Worm (Caenorhabditis elegans) whole organism, early embryonic: ENCODE results near the gene dop-5.

ENCODE experiments used
- B0310.2 ChIP-seq: sonication (generic microtip); optimal IDR thresholded peaks from 2 replicates; lab custom pipeline; 2016; ENCODE audit warnings: mild to moderate bottlenecking, missing genetic modification characterization, missing compliant biosample characterization
- F13C5.2 ChIP-seq: sonication (generic microtip); optimal IDR thresholded peaks from 2 replicates; lab custom pipeline; 2017; ENCODE audit warnings: mild to moderate bottlenecking, missing genetic modification characterization, inconsistent platforms, missing compliant biosample characterization
- aly-1 ChIP-seq: sonication (generic microtip); optimal IDR thresholded peaks from 2 replicates; lab custom pipeline; 2016; ENCODE audit warnings: missing genetic modification characterization, missing compliant biosample characterization
- ama-1 ChIP-seq: fragments of 150-350 bp; optimal IDR thresholded peaks from 2 replicates; lab custom pipeline; 2014
- ceh-13 ChIP-seq: fragments of 200-800 bp; sonication (Bioruptor generic); optimal IDR thresholded peaks from 2 replicates; lab custom pipeline; 2018; ENCODE audit warnings: mild to moderate bottlenecking, missing genetic modification characterization, missing compliant biosample characterization
- ceh-36 ChIP-seq: sonication (generic microtip); optimal IDR thresholded peaks from 2 replicates; lab custom pipeline; 2016; ENCODE audit warnings: missing genetic modification characterization, inconsistent platforms, missing compliant biosample characterization
- ets-7 ChIP-seq: sonication (generic microtip); optimal IDR thresholded peaks from 2 replicates; lab custom pipeline; 2016; ENCODE audit warnings: missing genotype, missing genetic modification characterization, missing compliant biosample characterization
- flt-1 ChIP-seq: fragments of 200-800 bp; sonication (Bioruptor generic); IDR thresholded peaks from 2 replicates; pipeline ENCODE4 v1.3.6; 2022; ENCODE audit warnings: missing genetic modification characterization, missing compliant biosample characterization
- hmbx-1 ChIP-seq: sonication (generic microtip); optimal IDR thresholded peaks from 2 replicates; lab custom pipeline; 2016; ENCODE audit warnings: mild to moderate bottlenecking, missing genetic modification characterization, missing compliant biosample characterization
- hmg-4 ChIP-seq: fragments of 200-800 bp; sonication (Bioruptor generic); optimal IDR thresholded peaks from 2 replicates; lab custom pipeline; 2018; ENCODE audit warnings: mild to moderate bottlenecking, missing genetic modification characterization, missing compliant biosample characterization
- hnd-1 ChIP-seq: sonication (generic microtip); optimal IDR thresholded peaks from 2 replicates; lab custom pipeline; 2016; ENCODE audit warnings: missing genetic modification characterization, missing compliant biosample characterization
- pes-1 ChIP-seq: fragments of 200-800 bp; sonication (Bioruptor generic); IDR thresholded peaks from 2 replicates; pipeline ENCODE4 v1.3.6; 2022; ENCODE audit warnings: missing genetic modification reagents, missing genetic modification characterization, missing compliant biosample characterization
- scrt-1 ChIP-seq: fragments of 200-800 bp; sonication (Bioruptor generic); IDR thresholded peaks from 2 replicates; pipeline ENCODE4 v1.3.6; 2022; ENCODE audit warnings: missing genetic modification characterization, missing compliant biosample characterization
- sea-1 ChIP-seq: fragments of 200-800 bp; sonication (Bioruptor generic); conservative IDR thresholded peaks from 2 replicates; pipeline ENCODE4 v1.3.6; 2022; ENCODE audit warnings: missing genetic modification characterization, missing compliant biosample characterization
- tbx-11 ChIP-seq: fragments of 200-800 bp; sonication (Bioruptor generic); IDR thresholded peaks from 2 replicates; pipeline ENCODE4 v1.3.6; 2022; ENCODE audit warnings: missing genetic modification characterization, missing compliant biosample characterization
- tbx-37 ChIP-seq: fragments of 200-800 bp; sonication (Bioruptor generic); conservative IDR thresholded peaks from 2 replicates; pipeline ENCODE4 v1.3.6; 2022; ENCODE audit warnings: missing genetic modification reagents, missing genetic modification characterization, missing compliant biosample characterization
- tra-4 ChIP-seq: sonication (generic microtip); optimal IDR thresholded peaks from 2 replicates; lab custom pipeline; 2017; ENCODE audit warnings: missing genetic modification characterization, missing compliant biosample characterization

Gene dop-5

DNA sequence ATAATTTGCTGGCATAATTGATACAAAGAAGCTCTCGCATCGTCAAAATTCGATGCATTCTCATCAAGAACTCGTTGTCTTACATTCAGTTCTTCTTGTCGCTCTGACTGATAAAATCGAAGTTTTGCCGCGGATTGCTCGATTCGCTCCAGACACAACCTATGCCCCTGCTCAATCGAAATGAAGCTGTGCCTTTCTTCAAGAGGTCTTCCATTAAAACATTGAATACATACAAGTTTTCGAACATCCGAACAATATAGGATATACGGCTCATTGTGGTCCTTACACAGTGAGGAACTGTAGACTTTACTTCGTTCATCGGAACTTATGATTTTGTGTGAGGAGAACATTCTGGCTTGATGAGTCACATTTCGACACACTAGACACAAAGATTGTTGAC lies 45.2 kb downstream of the dop-5 start:
- TF ChIP-seq tra-4 (tag; lab: Kevin White, UChicago) (no peak), ceh-36 (tag; lab: Kevin White, UChicago) (no peak), hmg-4 (GFP tag; lab: Kevin White, UChicago) (no peak), hnd-1 (tag; lab: Kevin White, UChicago) (no peak), ama-1 (lab: Kevin White, UChicago) (no peak), ets-7 (tag; lab: Kevin White, UChicago) (no peak), tbx-11 (GFP tag; lab: Robert Waterston, UW) (no peak), F13C5.2 (tag; lab: Kevin White, UChicago) (no peak), tbx-37 (GFP tag; lab: Robert Waterston, UW) (no peak), B0310.2 (tag; lab: Kevin White, UChicago) (no peak), aly-1 (no peak), hmbx-1 (tag; lab: Kevin White, UChicago) (no peak), scrt-1 (GFP tag; lab: Robert Waterston, UW) (no peak), sea-1 (GFP tag; lab: Robert Waterston, UW) (no peak), flt-1 (no peak)

DNA sequence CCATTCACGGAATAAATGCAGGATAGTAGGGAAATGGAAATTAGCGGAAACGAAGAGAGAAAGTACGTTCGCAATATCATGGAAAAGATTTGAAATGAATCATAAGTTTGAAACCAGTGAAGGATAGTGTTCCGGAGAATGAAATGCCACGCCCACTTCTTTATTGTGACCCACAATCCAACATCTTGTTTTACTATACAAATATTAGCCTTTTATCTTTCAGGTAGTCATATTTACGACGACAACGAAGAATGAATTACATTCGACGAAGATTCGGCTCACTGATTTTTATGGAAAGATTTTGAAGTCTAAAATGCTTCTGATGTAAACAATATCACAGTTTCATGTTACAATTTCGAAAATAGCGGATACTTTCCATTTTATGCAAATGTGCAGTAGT lies 49.2 kb downstream of the dop-5 start, which contains the start of gene cutl-18:
Gene cutl-18, minus strand, starts transcription at position 101 of the 400 bp plus-strand sequence.
- no peak for TF ChIP-seq hnd-1 (tag; lab: Kevin White, UChicago)
- TF ChIP-seq tra-4 (tag; lab: Kevin White, UChicago): no peak
- no peak for TF ChIP-seq hmg-4 (GFP tag; lab: Kevin White, UChicago)
- TF ChIP-seq flt-1: no peak
- TF ChIP-seq ceh-36 (tag; lab: Kevin White, UChicago): no peak
- no peak for TF ChIP-seq ceh-13 (GFP tag; lab: Kevin White, UChicago)
- TF ChIP-seq ama-1 (lab: Kevin White, UChicago): no peak
- TF ChIP-seq aly-1: no peak
- no peak for TF ChIP-seq tbx-11 (GFP tag; lab: Robert Waterston, UW)
- TF ChIP-seq tbx-37 (GFP tag; lab: Robert Waterston, UW): no peak
- no peak for TF ChIP-seq hmbx-1 (tag; lab: Kevin White, UChicago)

DNA sequence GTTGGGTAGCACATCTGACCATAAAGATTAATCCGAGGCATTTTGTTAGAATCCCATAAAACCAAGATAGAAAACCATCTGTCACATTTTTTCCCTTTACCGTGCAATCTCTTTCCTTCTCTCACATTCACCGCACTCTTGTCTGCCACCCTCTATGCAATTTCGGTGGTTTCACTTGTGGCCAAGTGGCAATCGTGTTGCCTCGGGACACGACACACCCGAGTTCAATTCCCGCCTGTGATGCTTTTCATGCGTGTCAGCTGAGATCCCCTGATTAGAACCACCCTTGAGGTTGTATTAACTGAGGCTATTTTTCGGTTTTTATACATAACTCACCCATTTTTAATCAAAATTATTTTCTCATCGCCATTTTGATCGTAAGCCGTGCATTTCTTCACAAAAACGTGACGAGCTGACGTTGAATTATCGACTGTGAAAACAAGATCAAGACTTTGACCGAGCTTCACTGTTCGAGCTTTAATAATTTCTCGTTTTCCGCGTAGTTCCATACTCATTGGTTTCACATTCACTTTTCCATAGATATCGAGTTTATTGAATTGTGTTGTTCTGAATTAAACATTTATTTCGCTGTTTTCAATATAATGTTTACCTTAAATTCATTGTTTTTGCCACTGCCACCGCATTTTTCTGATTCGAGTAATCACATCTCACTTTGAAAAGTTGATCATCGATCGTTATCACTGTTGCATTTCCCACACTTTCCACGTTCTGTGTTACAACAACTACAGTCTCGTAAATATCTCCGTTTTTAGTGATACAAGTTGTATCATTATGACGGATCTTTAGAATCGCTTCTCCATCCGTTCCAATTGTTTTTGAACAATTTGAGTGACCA lies 51.8 kb downstream of the dop-5 start:
- peak; percentile 98 for TF ChIP-seq tra-4 (tag; lab: Kevin White, UChicago)
- TF ChIP-seq hmg-4 (GFP tag; lab: Kevin White, UChicago): peak; percentile 100
- TF ChIP-seq ceh-36 (tag; lab: Kevin White, UChicago): peak; percentile 98
- TF ChIP-seq hmbx-1 (tag; lab: Kevin White, UChicago): peak; percentile 95
- TF ChIP-seq tbx-37 (GFP tag; lab: Robert Waterston, UW): peak; percentile 100
- TF ChIP-seq ceh-13 (GFP tag; lab: Kevin White, UChicago): peak; percentile 99
- TF ChIP-seq ets-7 (tag; lab: Kevin White, UChicago): peak; percentile 98
- peak; percentile 99 for TF ChIP-seq pes-1 (GFP tag; lab: Robert Waterston, UW)
- no peak for TF ChIP-seq ama-1 (lab: Kevin White, UChicago)
- TF ChIP-seq scrt-1 (GFP tag; lab: Robert Waterston, UW): peak; percentile 100
- peak; percentile 99 for TF ChIP-seq B0310.2 (tag; lab: Kevin White, UChicago)
- TF ChIP-seq F13C5.2 (tag; lab: Kevin White, UChicago): peak; percentile 99
- peak; percentile 96 for TF ChIP-seq hnd-1 (tag; lab: Kevin White, UChicago)
- TF ChIP-seq sea-1 (GFP tag; lab: Robert Waterston, UW): peak; percentile 100
- TF ChIP-seq flt-1: peak; percentile 100
- TF ChIP-seq aly-1: peak; percentile 100
- TF ChIP-seq tbx-11 (GFP tag; lab: Robert Waterston, UW): peak; percentile 100

DNA sequence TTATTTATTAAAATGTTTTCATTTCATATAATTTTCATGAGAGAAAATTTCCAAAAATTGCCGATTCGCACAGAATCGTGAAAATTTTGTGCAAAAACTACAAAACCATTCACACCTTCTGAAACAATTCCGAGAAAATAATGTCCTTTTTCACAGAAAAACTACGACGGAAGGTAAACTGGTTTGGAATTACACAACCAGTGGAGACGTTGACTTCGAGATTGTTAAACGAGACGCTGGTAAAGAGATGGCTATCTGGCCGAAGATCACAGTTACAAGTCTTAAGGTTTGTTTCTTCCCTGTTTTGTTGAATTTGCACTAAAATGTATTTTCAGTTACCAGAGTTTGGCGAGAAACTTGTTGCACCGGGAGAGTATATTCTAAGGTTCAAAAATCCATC lies 53.1 kb downstream of the dop-5 start:
- no peak for TF ChIP-seq tra-4 (tag; lab: Kevin White, UChicago)
- TF ChIP-seq aly-1: no peak
